Worm (Caenorhabditis elegans) whole organism, early embryonic: ENCODE results near the gene cdr-7.

Source experiments
- B0310.2 ChIP-seq: sonication (generic microtip); optimal IDR thresholded peaks from 2 replicates; lab custom pipeline; 2016; ENCODE audit warnings: mild to moderate bottlenecking, missing genetic modification characterization, missing compliant biosample characterization
- F13C5.2 ChIP-seq: sonication (generic microtip); optimal IDR thresholded peaks from 2 replicates; lab custom pipeline; 2017; ENCODE audit warnings: mild to moderate bottlenecking, missing genetic modification characterization, inconsistent platforms, missing compliant biosample characterization
- aly-1 ChIP-seq: sonication (generic microtip); optimal IDR thresholded peaks from 2 replicates; lab custom pipeline; 2016; ENCODE audit warnings: missing genetic modification characterization, missing compliant biosample characterization
- ama-1 ChIP-seq: fragments of 150-350 bp; optimal IDR thresholded peaks from 2 replicates; lab custom pipeline; 2014
- ceh-13 ChIP-seq: fragments of 200-800 bp; sonication (Bioruptor generic); optimal IDR thresholded peaks from 2 replicates; lab custom pipeline; 2018; ENCODE audit warnings: mild to moderate bottlenecking, missing genetic modification characterization, missing compliant biosample characterization
- ceh-36 ChIP-seq: sonication (generic microtip); optimal IDR thresholded peaks from 2 replicates; lab custom pipeline; 2016; ENCODE audit warnings: missing genetic modification characterization, inconsistent platforms, missing compliant biosample characterization
- ets-7 ChIP-seq: sonication (generic microtip); optimal IDR thresholded peaks from 2 replicates; lab custom pipeline; 2016; ENCODE audit warnings: missing genotype, missing genetic modification characterization, missing compliant biosample characterization
- flt-1 ChIP-seq: fragments of 200-800 bp; sonication (Bioruptor generic); IDR thresholded peaks from 2 replicates; pipeline ENCODE4 v1.3.6; 2022; ENCODE audit warnings: missing genetic modification characterization, missing compliant biosample characterization
- hnd-1 ChIP-seq: sonication (generic microtip); optimal IDR thresholded peaks from 2 replicates; lab custom pipeline; 2016; ENCODE audit warnings: missing genetic modification characterization, missing compliant biosample characterization
- scrt-1 ChIP-seq: fragments of 200-800 bp; sonication (Bioruptor generic); IDR thresholded peaks from 2 replicates; pipeline ENCODE4 v1.3.6; 2022; ENCODE audit warnings: missing genetic modification characterization, missing compliant biosample characterization
- sea-1 ChIP-seq: fragments of 200-800 bp; sonication (Bioruptor generic); conservative IDR thresholded peaks from 2 replicates; pipeline ENCODE4 v1.3.6; 2022; ENCODE audit warnings: missing genetic modification characterization, missing compliant biosample characterization
- tbx-11 ChIP-seq: fragments of 200-800 bp; sonication (Bioruptor generic); IDR thresholded peaks from 2 replicates; pipeline ENCODE4 v1.3.6; 2022; ENCODE audit warnings: missing genetic modification characterization, missing compliant biosample characterization
- tbx-37 ChIP-seq: fragments of 200-800 bp; sonication (Bioruptor generic); conservative IDR thresholded peaks from 2 replicates; pipeline ENCODE4 v1.3.6; 2022; ENCODE audit warnings: missing genetic modification reagents, missing genetic modification characterization, missing compliant biosample characterization
- tra-4 ChIP-seq: sonication (generic microtip); optimal IDR thresholded peaks from 2 replicates; lab custom pipeline; 2017; ENCODE audit warnings: missing genetic modification characterization, missing compliant biosample characterization

DNA sequence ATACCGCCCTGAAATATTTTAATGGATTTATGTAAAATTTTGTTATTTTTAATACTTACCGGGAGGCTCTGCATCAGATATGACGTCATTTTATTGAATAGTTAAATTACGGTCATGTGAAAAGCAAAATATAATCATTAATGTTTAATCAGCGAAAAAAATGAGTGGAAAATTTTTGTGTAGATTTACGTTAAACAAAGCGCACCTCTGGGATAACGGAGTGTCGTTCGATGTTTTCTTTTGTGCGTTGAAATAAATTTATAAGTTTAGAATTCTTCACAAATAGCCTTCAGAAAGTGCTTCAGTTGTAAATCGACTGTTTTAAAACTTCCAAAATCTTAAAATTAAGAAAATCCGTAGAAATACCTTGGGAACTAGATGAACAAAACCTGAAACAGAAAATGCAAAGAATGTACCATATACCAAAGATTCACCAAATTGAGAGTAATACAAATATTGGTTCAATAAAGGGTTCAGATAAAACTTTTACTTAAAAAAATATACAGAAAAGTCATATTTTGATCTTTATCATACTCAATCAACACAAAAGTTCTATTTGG lies 11.2 kb downstream of the cdr-7 start, which contains the start of the genes K01D12.20 and miga-1:
- TF ChIP-seq scrt-1 (no peak), sea-1 (no peak), ama-1 (lab: Kevin White, UChicago) (no peak), ets-7 (no peak), ceh-36 (tag; lab: Kevin White, UChicago) (no peak), ceh-13 (GFP tag; lab: Kevin White, UChicago) (no peak), F13C5.2 (no peak), flt-1 (GFP tag; lab: Robert Waterston, UW) (no peak), hnd-1 (tag; lab: Kevin White, UChicago) (no peak), tbx-37 (no peak), tra-4 (tag; lab: Kevin White, UChicago) (no peak), B0310.2 (no peak), tbx-11 (no peak), aly-1 (no peak)
